Worm (Caenorhabditis elegans) whole organism, early embryonic: Measurements from ENCODE around the gene clec-66.

Experiments
- B0310.2 ChIP-seq: sonication (generic microtip); optimal IDR thresholded peaks from 2 replicates; lab custom pipeline; 2016; ENCODE audit warnings: mild to moderate bottlenecking, missing genetic modification characterization, missing compliant biosample characterization
- aly-1 ChIP-seq: sonication (generic microtip); optimal IDR thresholded peaks from 2 replicates; lab custom pipeline; 2016; ENCODE audit warnings: missing genetic modification characterization, missing compliant biosample characterization
- ama-1 ChIP-seq: fragments of 150-350 bp; optimal IDR thresholded peaks from 2 replicates; lab custom pipeline; 2014
- ceh-36 ChIP-seq: sonication (generic microtip); optimal IDR thresholded peaks from 2 replicates; lab custom pipeline; 2016; ENCODE audit warnings: missing genetic modification characterization, inconsistent platforms, missing compliant biosample characterization
- ets-7 ChIP-seq: sonication (generic microtip); optimal IDR thresholded peaks from 2 replicates; lab custom pipeline; 2016; ENCODE audit warnings: missing genotype, missing genetic modification characterization, missing compliant biosample characterization
- flt-1 ChIP-seq: fragments of 200-800 bp; sonication (Bioruptor generic); IDR thresholded peaks from 2 replicates; pipeline ENCODE4 v1.3.6; 2022; ENCODE audit warnings: missing genetic modification characterization, missing compliant biosample characterization
- hmbx-1 ChIP-seq: sonication (generic microtip); optimal IDR thresholded peaks from 2 replicates; lab custom pipeline; 2016; ENCODE audit warnings: mild to moderate bottlenecking, missing genetic modification characterization, missing compliant biosample characterization
- hnd-1 ChIP-seq: sonication (generic microtip); optimal IDR thresholded peaks from 2 replicates; lab custom pipeline; 2016; ENCODE audit warnings: missing genetic modification characterization, missing compliant biosample characterization
- pes-1 ChIP-seq: fragments of 200-800 bp; sonication (Bioruptor generic); IDR thresholded peaks from 2 replicates; pipeline ENCODE4 v1.3.6; 2022; ENCODE audit warnings: missing genetic modification reagents, missing genetic modification characterization, missing compliant biosample characterization
- scrt-1 ChIP-seq: fragments of 200-800 bp; sonication (Bioruptor generic); IDR thresholded peaks from 2 replicates; pipeline ENCODE4 v1.3.6; 2022; ENCODE audit warnings: missing genetic modification characterization, missing compliant biosample characterization
- sea-1 ChIP-seq: fragments of 200-800 bp; sonication (Bioruptor generic); conservative IDR thresholded peaks from 2 replicates; pipeline ENCODE4 v1.3.6; 2022; ENCODE audit warnings: missing genetic modification characterization, missing compliant biosample characterization
- tbx-37 ChIP-seq: fragments of 200-800 bp; sonication (Bioruptor generic); conservative IDR thresholded peaks from 2 replicates; pipeline ENCODE4 v1.3.6; 2022; ENCODE audit warnings: missing genetic modification reagents, missing genetic modification characterization, missing compliant biosample characterization

DNA sequence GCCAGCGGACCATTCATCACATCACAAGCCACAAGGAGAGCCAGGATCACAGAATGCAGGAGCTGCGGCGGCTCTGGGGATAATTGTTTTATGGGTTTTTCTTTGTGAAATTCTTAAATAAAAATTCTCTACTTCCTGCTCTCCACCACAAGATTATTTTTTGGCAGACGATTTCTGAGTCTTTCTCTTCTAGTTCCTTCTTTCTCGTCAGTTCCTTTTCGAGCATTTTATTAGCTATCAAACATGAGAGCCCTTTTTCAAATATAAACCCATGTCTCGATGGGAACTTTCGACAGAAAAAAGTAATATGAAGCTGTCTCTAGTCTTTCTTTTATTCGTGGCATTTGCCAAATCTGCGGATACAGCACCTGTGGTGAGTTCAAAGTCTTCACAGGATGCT lies 15.7 kb upstream of the clec-66 start, which contains the start of gene F35C5.3:
- TF ChIP-seq pes-1 (GFP tag; lab: Robert Waterston, UW) (no peak), tbx-37 (GFP tag; lab: Robert Waterston, UW) (no peak), B0310.2 (tag; lab: Kevin White, UChicago) (no peak), sea-1 (GFP tag; lab: Robert Waterston, UW) (no peak), flt-1 (no peak), hmbx-1 (tag; lab: Kevin White, UChicago) (no peak), ets-7 (tag; lab: Kevin White, UChicago) (no peak), ama-1 (no peak), ceh-36 (tag; lab: Kevin White, UChicago) (no peak), scrt-1 (GFP tag; lab: Robert Waterston, UW) (no peak), hnd-1 (tag; lab: Kevin White, UChicago) (no peak), aly-1 (tag; lab: Kevin White, UChicago) (no peak)
